Worm (Caenorhabditis elegans) whole organism, L3 larva: ENCODE results near the gene anp-1.

ENCODE experiments used
- R02D3.7 ChIP-seq: fragments of 150-350 bp; optimal IDR thresholded peaks from 2 replicates; lab custom pipeline; 2014; ENCODE audit warnings: missing biosample characterization, missing genetic modification characterization
- aly-2 ChIP-seq: fragments of 150-350 bp; optimal IDR thresholded peaks from 2 replicates; lab custom pipeline; 2014; ENCODE audit warnings: missing biosample characterization, missing genetic modification characterization
- ama-1 ChIP-seq: fragments of 150-350 bp; optimal IDR thresholded peaks from 2 replicates; lab custom pipeline; 2018
- ceh-82 ChIP-seq: fragments of 150-350 bp; optimal IDR thresholded peaks from 2 replicates; lab custom pipeline; 2014; ENCODE audit warnings: missing biosample characterization, missing genetic modification characterization
- ceh-9 ChIP-seq: sonication (generic microtip); optimal IDR thresholded peaks from 2 replicates; lab custom pipeline; 2018; ENCODE audit warnings: missing biosample characterization, missing genetic modification characterization
- lin-15B ChIP-seq: fragments of 150-350 bp; optimal IDR thresholded peaks from 2 replicates; lab custom pipeline; 2014; ENCODE audit warnings: missing biosample characterization, missing genetic modification characterization
- nfya-1 ChIP-seq: sonication (generic microtip); optimal IDR thresholded peaks from 2 replicates; lab custom pipeline; 2017; ENCODE audit warnings: missing genetic modification characterization, mild to moderate bottlenecking, missing compliant biosample characterization, antibody characterized with exemption, moderate library complexity; ENCODE audit not compliant: insufficient read depth
- nhr-28 ChIP-seq: fragments of 150-350 bp; optimal IDR thresholded peaks from 2 replicates; lab custom pipeline; 2014; ENCODE audit warnings: missing biosample characterization, missing genetic modification characterization
- pha-4 ChIP-seq: fragments of 150-350 bp; optimal IDR thresholded peaks from 2 replicates; lab custom pipeline; 2014; ENCODE audit warnings: missing biosample characterization, missing genetic modification reagents, missing genetic modification characterization
- pqm-1 ChIP-seq: fragments of 150-350 bp; optimal IDR thresholded peaks from 2 replicates; lab custom pipeline; 2017; ENCODE audit warnings: missing biosample characterization, missing genetic modification characterization, inconsistent platforms
- skn-1 ChIP-seq: fragments of 150-350 bp; optimal IDR thresholded peaks from 2 replicates; lab custom pipeline; 2014; ENCODE audit warnings: missing biosample characterization, missing genetic modification characterization
- snpc-4 ChIP-seq: fragments of 150-350 bp; optimal IDR thresholded peaks from 2 replicates; lab custom pipeline; 2014; ENCODE audit warnings: missing biosample characterization, missing genetic modification characterization
- tbx-2 ChIP-seq: sonication (generic microtip); optimal IDR thresholded peaks from 2 replicates; lab custom pipeline; 2016; ENCODE audit warnings: mild to moderate bottlenecking, missing genetic modification characterization, missing compliant biosample characterization
- unc-62 ChIP-seq: fragments of 150-350 bp; sonication (generic microtip); optimal IDR thresholded peaks from 4 replicates; lab custom pipeline; 2014; ENCODE audit warnings: missing biosample characterization, missing genetic modification reagents, missing genetic modification characterization

ce11 chrV:12869948-12870347 is 10.7 kb downstream of the anp-1 start, which contains the start of gene T07F10.3:
- TF ChIP-seq aly-2 (no peak), tbx-2 (tag; lab: Kevin White, UChicago) (peak; percentile 43), snpc-4 (tag; lab: Kevin White, UChicago) (no peak), ama-1 (lab: Kevin White, UChicago) (no peak), pqm-1 (peak; percentile 57), skn-1 (tag; lab: Kevin White, UChicago) (no peak), ceh-9 (tag; lab: Kevin White, UChicago) (no peak), R02D3.7 (tag; lab: Kevin White, UChicago) (peak; percentile 74), unc-62 (GFP tag; lab: Kevin White, UChicago) (no peak), nhr-28 (tag; lab: Kevin White, UChicago) (no peak), lin-15B (tag; lab: Kevin White, UChicago) (peak; percentile 84), ceh-82 (tag; lab: Kevin White, UChicago) (peak; percentile 60), pha-4 (tag; lab: Kevin White, UChicago) (peak; percentile 94), nfya-1 (peak; percentile 85)
